Fruit fly (Drosophila melanogaster): ENCODE data around the gene Hsp22.

dm6 chr3L:9422636-9423419 is 50.1 kb downstream of the Hsp22 start, which contains the start of gene aay:
- TF ChIP-seq CG10631 (GFP tag; optimal IDR thresholded peaks at IDR 0.05) (peak; percentile 99), Sox14 (GFP tag; optimal IDR thresholded peaks at IDR 0.05) (peak; percentile 99), CG6854 (GFP tag; optimal IDR thresholded peaks at IDR 0.05) (peak; percentile 99), topi (GFP tag; optimal IDR thresholded peaks at IDR 0.05) (peak; percentile 99), eg (GFP tag; IDR thresholded peaks at IDR 0.05) (peak; percentile 98), Met (GFP tag; optimal IDR thresholded peaks at IDR 0.05) (peak; percentile 99), OdsH (GFP tag; optimal IDR thresholded peaks at IDR 0.05) (peak; percentile 99)
